Worm (Caenorhabditis elegans) whole organism, L3 larva: ENCODE results near the gene coa-1.

Experiments
- ZK546.5 ChIP-seq: sonication (generic microtip); optimal IDR thresholded peaks from 2 replicates; lab custom pipeline; 2017; ENCODE audit warnings: missing biosample characterization, missing genetic modification characterization
- ceh-16 ChIP-seq: sonication (generic microtip); optimal IDR thresholded peaks from 2 replicates; lab custom pipeline; 2017; ENCODE audit warnings: missing biosample characterization, missing genetic modification characterization
- ceh-28 ChIP-seq: fragments of 150-350 bp; optimal IDR thresholded peaks from 2 replicates; lab custom pipeline; 2014; ENCODE audit warnings: missing biosample characterization, missing genetic modification reagents, missing genetic modification characterization
- ceh-82 ChIP-seq: fragments of 150-350 bp; optimal IDR thresholded peaks from 2 replicates; lab custom pipeline; 2014; ENCODE audit warnings: missing biosample characterization, missing genetic modification characterization
- ceh-9 ChIP-seq: sonication (generic microtip); optimal IDR thresholded peaks from 2 replicates; lab custom pipeline; 2018; ENCODE audit warnings: missing biosample characterization, missing genetic modification characterization
- daf-12 ChIP-seq: fragments of 150-350 bp; optimal IDR thresholded peaks from 2 replicates; lab custom pipeline; 2014; ENCODE audit warnings: missing biosample characterization, missing genetic modification reagents, missing genetic modification characterization
- egl-27 ChIP-seq: sonication (generic microtip); optimal IDR thresholded peaks from 4 replicates; lab custom pipeline; 2017; ENCODE audit warnings: missing biosample characterization, missing genetic modification reagents, missing genetic modification characterization
- egl-5 ChIP-seq: fragments of 150-350 bp; optimal IDR thresholded peaks from 2 replicates; lab custom pipeline; 2017; ENCODE audit warnings: missing biosample characterization, missing genetic modification reagents, missing genetic modification characterization, inconsistent platforms
- elt-1 ChIP-seq: fragments of 150-350 bp; optimal IDR thresholded peaks from 2 replicates; lab custom pipeline; 2014; ENCODE audit warnings: missing biosample characterization, missing genetic modification characterization
- elt-2 ChIP-seq: sonication (generic microtip); optimal IDR thresholded peaks from 2 replicates; lab custom pipeline; 2016; ENCODE audit warnings: missing genetic modification reagents, mild to moderate bottlenecking, missing genetic modification characterization, missing compliant biosample characterization
- elt-3 ChIP-seq, 3 experiments: fragments of 150-350 bp in 1 of 3; sonication (generic microtip) in 2 of 3; optimal IDR thresholded peaks; 2 replicates in 2 of 3; 4 replicates in 1 of 3; lab custom pipeline; 2014 to 2017; ENCODE audit warnings: missing biosample characterization in 3 of 3, missing genetic modification characterization in 3 of 3
- eor-1 ChIP-seq, 2 experiments: fragments of 150-350 bp; optimal IDR thresholded peaks; 2 replicates each; lab custom pipeline; 2014 to 2018; ENCODE audit warnings: missing biosample characterization in 2 of 2, missing genetic modification characterization in 2 of 2
- fkh-10 ChIP-seq: sonication (generic microtip); optimal IDR thresholded peaks from 2 replicates; lab custom pipeline; 2017; ENCODE audit warnings: missing biosample characterization, missing genetic modification reagents, missing genetic modification characterization
- hmg-11 ChIP-seq: sonication (generic microtip); optimal IDR thresholded peaks from 2 replicates; lab custom pipeline; 2016; ENCODE audit warnings: missing genetic modification characterization, missing compliant biosample characterization
- jun-1 ChIP-seq: fragments of 150-350 bp; optimal IDR thresholded peaks from 2 replicates; lab custom pipeline; 2014; ENCODE audit warnings: missing biosample characterization, missing genetic modification reagents, missing genetic modification characterization
- lin-15B ChIP-seq: fragments of 150-350 bp; optimal IDR thresholded peaks from 2 replicates; lab custom pipeline; 2014; ENCODE audit warnings: missing biosample characterization, missing genetic modification characterization
- lin-39 ChIP-seq: fragments of 150-350 bp; optimal IDR thresholded peaks from 2 replicates; lab custom pipeline; 2018; ENCODE audit warnings: missing biosample characterization, missing genetic modification reagents, missing genetic modification characterization
- lsy-12 ChIP-seq: sonication (generic microtip); optimal IDR thresholded peaks from 2 replicates; lab custom pipeline; 2016; ENCODE audit warnings: mild to moderate bottlenecking, missing genetic modification characterization, missing compliant biosample characterization
- mdl-1 ChIP-seq: fragments of 150-350 bp; optimal IDR thresholded peaks from 2 replicates; lab custom pipeline; 2014; ENCODE audit warnings: missing biosample characterization, missing genetic modification characterization
- nfya-1 ChIP-seq: sonication (generic microtip); optimal IDR thresholded peaks from 2 replicates; lab custom pipeline; 2017; ENCODE audit warnings: missing genetic modification characterization, mild to moderate bottlenecking, missing compliant biosample characterization, antibody characterized with exemption, moderate library complexity; ENCODE audit not compliant: insufficient read depth
- nhr-25 ChIP-seq: sonication (generic microtip); optimal IDR thresholded peaks from 2 replicates; lab custom pipeline; 2017; ENCODE audit warnings: missing biosample characterization, missing genetic modification characterization
- nhr-28 ChIP-seq: fragments of 150-350 bp; optimal IDR thresholded peaks from 2 replicates; lab custom pipeline; 2014; ENCODE audit warnings: missing biosample characterization, missing genetic modification characterization
- nhr-43 ChIP-seq: sonication (generic microtip); optimal IDR thresholded peaks from 2 replicates; lab custom pipeline; 2016; ENCODE audit warnings: mild to moderate bottlenecking, missing genetic modification characterization, missing compliant biosample characterization; ENCODE audit not compliant: poor library complexity, severe bottlenecking
- nhr-67 ChIP-seq: fragments of 150-350 bp; optimal IDR thresholded peaks from 2 replicates; lab custom pipeline; 2014; ENCODE audit warnings: missing biosample characterization, missing genetic modification characterization
- nhr-76 ChIP-seq: fragments of 150-350 bp; sonication (generic microtip); optimal IDR thresholded peaks from 5 replicates; lab custom pipeline; 2014; ENCODE audit warnings: missing biosample characterization, missing genetic modification characterization
- pha-4 ChIP-seq: fragments of 150-350 bp; optimal IDR thresholded peaks from 2 replicates; lab custom pipeline; 2014; ENCODE audit warnings: missing biosample characterization, missing genetic modification reagents, missing genetic modification characterization
- pqm-1 ChIP-seq: fragments of 150-350 bp; optimal IDR thresholded peaks from 2 replicates; lab custom pipeline; 2017; ENCODE audit warnings: missing biosample characterization, missing genetic modification characterization, inconsistent platforms
- sea-2 ChIP-seq: fragments of 150-350 bp; sonication (generic microtip); optimal IDR thresholded peaks from 4 replicates; lab custom pipeline; 2014; ENCODE audit warnings: missing biosample characterization, missing genetic modification reagents, missing genetic modification characterization
- skn-1 ChIP-seq: fragments of 150-350 bp; optimal IDR thresholded peaks from 2 replicates; lab custom pipeline; 2014; ENCODE audit warnings: missing biosample characterization, missing genetic modification characterization
- tbx-2 ChIP-seq: sonication (generic microtip); optimal IDR thresholded peaks from 2 replicates; lab custom pipeline; 2016; ENCODE audit warnings: mild to moderate bottlenecking, missing genetic modification characterization, missing compliant biosample characterization
- unc-39 ChIP-seq: sonication (generic microtip); optimal IDR thresholded peaks from 4 replicates; lab custom pipeline; 2017; ENCODE audit warnings: missing biosample characterization, missing genetic modification characterization
- unc-62 ChIP-seq: fragments of 150-350 bp; sonication (generic microtip); optimal IDR thresholded peaks from 4 replicates; lab custom pipeline; 2014; ENCODE audit warnings: missing biosample characterization, missing genetic modification reagents, missing genetic modification characterization
- ztf-4 ChIP-seq: fragments of 150-350 bp; optimal IDR thresholded peaks from 2 replicates; lab custom pipeline; 2014; ENCODE audit warnings: missing biosample characterization, missing genetic modification characterization

Gene coa-1

DNA sequence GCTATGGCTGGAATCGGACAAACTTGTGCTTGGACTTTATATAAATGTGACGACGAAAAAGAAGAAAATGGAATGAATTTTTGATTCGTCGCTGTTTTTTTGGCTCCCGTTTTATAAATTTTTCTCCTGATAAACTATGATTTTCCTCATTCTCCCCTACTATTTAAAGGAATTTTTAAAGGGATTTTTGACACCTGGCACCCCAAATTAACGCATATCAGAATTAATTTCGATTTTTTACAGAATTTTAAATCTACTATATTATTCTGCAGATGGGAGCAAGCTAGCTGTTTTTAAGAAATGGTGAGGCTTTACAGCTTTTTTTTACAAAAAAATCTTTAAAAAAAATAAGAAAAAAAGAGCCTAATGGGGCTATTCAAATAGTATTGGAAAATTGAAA, at the start of gene coa-1:
coa-1 (plus strand) TSS at position 301 of the 400 bp plus-strand sequence.
- TF ChIP-seq unc-39: no peak
- TF ChIP-seq hmg-11: no peak
- no peak for TF ChIP-seq egl-5 (tag; lab: Kevin White, UChicago)
- no peak for TF ChIP-seq eor-1 (tag; optimal IDR thresholded peaks at IDR 0.05; lab: Kevin White, UChicago)
- TF ChIP-seq fkh-10: no peak
- TF ChIP-seq tbx-2 (tag; lab: Kevin White, UChicago): no peak
- no peak for TF ChIP-seq elt-1 (tag; lab: Kevin White, UChicago)

DNA sequence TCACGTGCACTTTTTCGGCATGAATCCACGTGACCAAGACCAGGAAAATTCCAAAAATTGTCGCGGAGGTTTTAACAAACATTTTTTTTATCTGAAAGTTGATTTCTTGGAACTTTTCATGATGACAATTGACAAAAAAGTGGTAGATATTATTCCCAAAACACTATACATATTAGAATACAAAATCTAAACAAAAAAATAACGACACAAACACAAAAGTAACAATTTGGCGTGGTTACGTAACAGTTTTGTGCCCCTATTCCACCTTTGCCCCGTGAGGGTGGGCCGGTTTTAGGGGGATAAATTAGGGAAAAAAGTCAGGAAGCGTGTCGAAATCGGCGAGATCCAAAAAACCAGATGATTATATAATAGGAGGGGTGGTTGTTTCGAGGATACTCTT, 47.3 kb upstream of the coa-1 start, which contains the start of gene gegf-1:
gegf-1 (minus strand) TSS at position 101 of the 400 bp plus-strand sequence.
- TF ChIP-seq hmg-11 (no peak), ceh-16 (tag; lab: Kevin White, UChicago) (no peak), nhr-25 (tag; lab: Kevin White, UChicago) (no peak), egl-27 (tag; lab: Kevin White, UChicago) (no peak), lsy-12 (tag; lab: Kevin White, UChicago) (no peak), nhr-67 (no peak), nhr-76 (tag; lab: Kevin White, UChicago) (no peak), egl-5 (tag; lab: Kevin White, UChicago) (no peak), daf-12 (tag; lab: Kevin White, UChicago) (no peak), ceh-82 (tag; lab: Kevin White, UChicago) (no peak), mdl-1 (tag; lab: Kevin White, UChicago) (no peak), ceh-28 (tag; lab: Kevin White, UChicago) (no peak), ZK546.5 (tag; lab: Kevin White, UChicago) (no peak)

ce11 chrIV:158662-159061, 46.4 kb upstream of the coa-1 start, which contains the start of gene Y38C1AA.7:
Gene Y38C1AA.7 (plus strand): TSS chrIV:158962.
- TF ChIP-seq jun-1 (tag; lab: Kevin White, UChicago): no peak
- no peak for TF ChIP-seq ceh-82 (tag; lab: Kevin White, UChicago)
- TF ChIP-seq elt-3 (tag; optimal IDR thresholded peaks at IDR 0.05; lab: Kevin White, UChicago): no peak
- no peak for TF ChIP-seq ztf-4 (tag; lab: Kevin White, UChicago)
- TF ChIP-seq elt-2: no peak
- no peak for TF ChIP-seq ceh-9 (tag; lab: Kevin White, UChicago)
- TF ChIP-seq unc-62 (GFP tag; lab: Kevin White, UChicago): no peak
- no peak for TF ChIP-seq nhr-25 (tag; lab: Kevin White, UChicago)
- TF ChIP-seq lin-39: no peak
- no peak for TF ChIP-seq unc-39
- TF ChIP-seq nhr-28: no peak
- no peak for TF ChIP-seq ceh-28 (tag; lab: Kevin White, UChicago)

DNA sequence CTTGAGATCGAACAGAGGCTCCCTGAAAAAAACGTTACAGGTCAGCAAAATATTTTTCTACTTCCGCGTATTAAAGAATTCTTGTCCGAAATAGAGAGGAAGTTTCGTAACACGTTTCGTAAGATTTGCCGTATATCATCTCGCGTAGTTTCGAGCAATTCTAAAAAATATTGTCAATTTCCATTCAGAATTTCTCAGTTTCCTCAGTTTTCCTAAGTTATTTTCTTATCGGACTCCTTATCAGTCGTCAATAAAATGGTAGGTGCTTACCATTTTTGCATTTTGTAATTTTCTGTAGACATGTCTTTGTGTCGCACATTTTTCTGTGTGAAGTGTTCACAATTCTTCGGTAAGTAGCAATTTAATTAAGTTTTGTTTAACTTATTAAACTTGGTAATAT, 45.2 kb upstream of the coa-1 start, which contains the start of gene Y38C1AA.19:
Y38C1AA.19 (plus strand) TSS at position 301 of the 400 bp plus-strand sequence.
- TF ChIP-seq lin-15B (tag; lab: Kevin White, UChicago): no peak
- TF ChIP-seq nhr-43 (tag; lab: Kevin White, UChicago): no peak
- TF ChIP-seq ztf-4 (tag; lab: Kevin White, UChicago): no peak
- no peak for TF ChIP-seq skn-1 (tag; lab: Kevin White, UChicago)
- TF ChIP-seq tbx-2 (tag; lab: Kevin White, UChicago): no peak
- no peak for TF ChIP-seq lin-39
- no peak for TF ChIP-seq sea-2 (GFP tag; lab: Kevin White, UChicago)
- TF ChIP-seq, all 47 proteins: peak for 0

DNA sequence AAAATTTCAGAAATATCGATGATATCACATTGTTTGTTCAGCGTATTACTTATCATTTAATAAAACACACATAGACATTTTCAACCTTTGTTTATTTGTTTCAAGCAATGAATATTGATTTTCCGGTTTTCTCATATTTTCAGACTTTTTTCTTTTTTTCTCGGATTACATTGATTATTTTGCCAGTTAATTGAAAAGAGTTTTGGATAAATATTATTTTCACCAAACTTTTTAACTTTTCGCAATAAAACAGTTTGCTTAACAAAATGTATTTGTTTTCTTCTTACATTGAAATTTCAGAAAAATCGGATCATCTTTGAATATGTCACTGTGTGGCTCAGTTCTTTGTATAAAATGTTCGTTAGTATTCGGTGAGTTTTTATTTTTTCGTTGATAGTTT, 42.6 kb upstream of the coa-1 start, which contains the start of gene Y38C1AA.6:
Y38C1AA.6 (plus strand) TSS at position 301 of the 400 bp plus-strand sequence.
- TF ChIP-seq pha-4 (tag; lab: Kevin White, UChicago): no peak
- TF ChIP-seq egl-27 (tag; lab: Kevin White, UChicago): no peak
- TF ChIP-seq pqm-1 (tag; lab: Kevin White, UChicago): peak; percentile 17
- no peak for TF ChIP-seq nfya-1 (tag; lab: Kevin White, UChicago)
- TF ChIP-seq, all 47 proteins: peak for 1
